Worm (Caenorhabditis elegans) whole organism, mixed stage, embryonic: Measurements from ENCODE around the gene B0454.26.

ENCODE experiments used
- elt-3 ChIP-seq: fragments of 150-350 bp; optimal IDR thresholded peaks from 2 replicates; lab custom pipeline; 2014; ENCODE audit warnings: missing biosample characterization, missing genetic modification characterization
- pha-4 ChIP-seq: fragments of 150-350 bp; optimal IDR thresholded peaks from 2 replicates; lab custom pipeline; 2018; ENCODE audit warnings: missing biosample characterization, missing genetic modification reagents, missing genetic modification characterization
- sem-2 ChIP-seq: fragments of 200-800 bp; sonication (Bioruptor generic); optimal IDR thresholded peaks from 2 replicates; lab custom pipeline; 2018; ENCODE audit warnings: mild to moderate bottlenecking, missing genetic modification characterization, missing compliant biosample characterization
- snpc-4 ChIP-seq: fragments of 150-350 bp; optimal IDR thresholded peaks from 2 replicates; lab custom pipeline; 2014; ENCODE audit warnings: missing biosample characterization, missing genetic modification characterization

DNA sequence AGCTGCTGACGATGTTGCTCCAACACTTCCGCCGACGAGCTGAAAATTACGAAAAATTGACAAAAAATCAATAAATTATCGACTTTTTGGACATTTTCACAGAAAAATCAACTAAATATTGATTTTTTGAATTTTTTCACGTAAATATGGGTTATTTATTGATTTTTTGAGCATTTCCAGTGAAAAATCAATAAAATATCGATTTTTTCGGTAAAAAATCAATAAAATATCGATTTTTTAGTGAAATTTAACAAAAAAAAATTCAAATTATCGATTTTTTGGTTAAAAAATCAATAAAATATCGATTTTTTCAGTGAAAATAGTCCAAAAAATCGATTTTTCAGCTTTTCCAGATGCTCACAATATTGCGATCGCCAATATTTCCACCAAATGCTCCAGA is 31.8 kb upstream of the B0454.26 start:
- no peak for TF ChIP-seq elt-3 (tag; lab: Kevin White, UChicago)
- no peak for TF ChIP-seq pha-4 (tag; lab: Kevin White, UChicago)
- no peak for TF ChIP-seq sem-2
- TF ChIP-seq snpc-4, result no peak
